Fruit fly (Drosophila melanogaster): ENCODE results near the gene wkd.

The wkd gene

DNA sequence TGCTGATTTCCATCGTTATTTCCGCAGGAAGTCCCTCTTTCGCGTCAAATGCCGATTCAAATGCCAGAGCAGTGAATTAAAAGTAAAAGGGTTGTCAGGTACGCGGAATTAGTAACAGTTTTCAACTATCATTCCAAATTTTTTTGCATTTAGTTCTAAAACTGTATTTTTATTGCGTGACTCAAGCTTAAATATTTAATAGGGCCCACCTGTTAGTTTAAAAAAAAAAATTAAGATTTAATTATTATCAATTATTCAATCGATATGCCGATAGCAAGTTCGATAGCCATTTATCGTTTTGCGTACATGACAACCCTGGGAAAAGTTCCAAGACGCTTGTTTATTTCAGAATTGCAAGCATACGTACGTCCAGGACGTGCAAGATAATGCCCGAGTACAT lies 41.6 kb downstream of the wkd start, which contains the start of gene CG14711 (continued):
- TF ChIP-seq tll (GFP tag; optimal IDR thresholded peaks at IDR 0.05): peak in 1 of 2 experiments; percentile 10
- peak; percentile 80 for TF ChIP-seq CG10366 (GFP tag; IDR thresholded peaks at IDR 0.05)
- peak; percentile 90 for TF ChIP-seq PHDP (tag; optimal IDR thresholded peaks at IDR 0.05)
- peak; percentile 52; the same call in 1 of the 2 replicates for TF ChIP-seq CG14667 (GFP tag; IDR thresholded peaks at IDR 0.05)
- peak; percentile 86 for TF ChIP-seq dmrt11E (tag; optimal IDR thresholded peaks at IDR 0.05)
- peak; percentile 54 for TF ChIP-seq pzg (GFP tag; optimal IDR thresholded peaks at IDR 0.05)
- TF ChIP-seq CG11093 (GFP tag; IDR thresholded peaks at IDR 0.05): peak; percentile 59; the same call in 1 of the 3 replicates
- TF ChIP-seq Xrp1 (GFP tag; IDR thresholded peaks at IDR 0.05): peak; percentile 92
- peak; percentile 36 for TF ChIP-seq pros (GFP tag; optimal IDR thresholded peaks at IDR 0.05)
- TF ChIP-seq ham (GFP tag; IDR thresholded peaks at IDR 0.05): peak; percentile 46; the same call in 1 of the 2 replicates
- TF ChIP-seq CG8944 (GFP tag; optimal IDR thresholded peaks at IDR 0.05): peak; percentile 60
- peak; percentile 50 for TF ChIP-seq NC2β (GFP tag; optimal IDR thresholded peaks at IDR 0.05)
- TF ChIP-seq CG17802 (tag; optimal IDR thresholded peaks at IDR 0.05): peak; percentile 45
- no peak for TF ChIP-seq fru (optimal IDR thresholded peaks at IDR 0.05)
- no peak for TF ChIP-seq usp (GFP tag; optimal IDR thresholded peaks at IDR 0.05)
- TF ChIP-seq abd-A (tag; optimal IDR thresholded peaks at IDR 0.05): no peak
- TF ChIP-seq CG12744 (GFP tag; optimal IDR thresholded peaks at IDR 0.05): peak; percentile 73
- TF ChIP-seq D19A (tag; optimal IDR thresholded peaks at IDR 0.05): no peak
- TF ChIP-seq kay (GFP tag; optimal IDR thresholded peaks at IDR 0.05): peak; percentile 74
- TF ChIP-seq cwo (GFP tag; optimal IDR thresholded peaks at IDR 0.05): peak; percentile 53
- no peak for TF ChIP-seq ash1 (GFP tag; optimal IDR thresholded peaks at IDR 0.05)
- TF ChIP-seq CkIIα-i1 (GFP tag; IDR thresholded peaks at IDR 0.05): no peak
- peak; percentile 92 for TF ChIP-seq Xbp1 (GFP tag; optimal IDR thresholded peaks at IDR 0.05)
- no peak for TF ChIP-seq p53 (GFP tag; optimal IDR thresholded peaks at IDR 0.05)
- no peak for TF ChIP-seq CG14965 (GFP tag; optimal IDR thresholded peaks at IDR 0.05; ENCODE audit: borderline replicate concordance)
- peak; percentile 82 for TF ChIP-seq CG4328 (GFP tag; optimal IDR thresholded peaks at IDR 0.05)
- peak; percentile 78 for TF ChIP-seq peb (GFP tag; IDR thresholded peaks at IDR 0.05)
- peak; percentile 75 for TF ChIP-seq pho (GFP tag; optimal IDR thresholded peaks at IDR 0.05)

DNA sequence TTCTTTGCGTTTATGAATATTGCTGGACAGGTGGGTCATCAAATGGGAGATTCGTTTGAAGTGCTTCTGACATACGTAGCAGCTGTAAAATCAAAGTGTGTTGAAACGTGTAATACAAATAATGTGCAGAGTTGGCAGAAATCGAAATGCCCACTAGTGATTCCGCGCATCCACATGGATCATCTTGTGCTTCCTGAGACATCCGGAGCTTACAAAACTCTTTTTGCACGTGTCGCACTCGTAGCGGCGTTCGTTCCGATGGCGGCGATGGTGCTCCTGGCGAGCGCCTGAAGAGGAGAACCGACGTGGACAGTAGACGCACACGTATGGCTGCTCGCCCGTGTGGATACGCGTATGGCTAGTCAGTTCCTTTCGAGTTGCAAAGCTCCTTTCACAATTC lies 44.2 kb downstream of the wkd start, which contains the start of gene Zaf1:
Gene Zaf1 (minus strand): TSS at position 101 of the 400 bp plus-strand sequence.
- TF ChIP-seq Dp (GFP tag; optimal IDR thresholded peaks at IDR 0.05): no peak
- TF ChIP-seq CG1233 (GFP tag; optimal IDR thresholded peaks at IDR 0.05): no peak
- no peak for TF ChIP-seq onecut (GFP tag; IDR thresholded peaks at IDR 0.05)
- no peak for TF ChIP-seq H2.0 (GFP tag; IDR thresholded peaks at IDR 0.05)
- TF ChIP-seq CG3163 (GFP tag; optimal IDR thresholded peaks at IDR 0.05): no peak
- no peak for TF ChIP-seq sim (GFP tag; IDR thresholded peaks at IDR 0.05)
- TF ChIP-seq CG12659 (GFP tag; optimal IDR thresholded peaks at IDR 0.05): no peak
- TF ChIP-seq Dll (GFP tag; IDR thresholded peaks at IDR 0.05; ENCODE audit: partially characterized antibody): no peak
- no peak for TF ChIP-seq kni (GFP tag; optimal IDR thresholded peaks at IDR 0.05)
- no peak for TF ChIP-seq CG6791 (GFP tag; IDR thresholded peaks at IDR 0.05; ENCODE audit: partially characterized antibody)
- TF ChIP-seq dm (GFP tag; optimal IDR thresholded peaks at IDR 0.05): no peak
- no peak for TF ChIP-seq PHDP (tag; optimal IDR thresholded peaks at IDR 0.05)
- no peak for TF ChIP-seq Dfd (GFP tag; optimal IDR thresholded peaks at IDR 0.05)

Data from whole organism, embryonic.